Worm (Caenorhabditis elegans) whole organism, young adult: ENCODE data around the gene F44A2.5.

Experiments used
- B0035.1 ChIP-seq: sonication (generic microtip); optimal IDR thresholded peaks from 2 replicates; lab custom pipeline; 2016; ENCODE audit warnings: missing genetic modification characterization, mild to moderate bottlenecking, missing compliant biosample characterization, missing genotype, missing genetic modification reagents
- D2030.7 ChIP-seq: fragments of 200-800 bp; sonication (Bioruptor generic); IDR thresholded peaks from 2 replicates; pipeline ENCODE4 v1.3.6; 2022; ENCODE audit warnings: missing genetic modification reagents, missing genetic modification characterization, missing compliant biosample characterization
- F10E7.11 ChIP-seq: sonication (generic microtip); optimal IDR thresholded peaks from 2 replicates; lab custom pipeline; 2017; ENCODE audit warnings: mild to moderate bottlenecking, missing genetic modification characterization, moderate library complexity, missing compliant biosample characterization
- F22D6.2 ChIP-seq: sonication (generic microtip); optimal IDR thresholded peaks from 2 replicates; lab custom pipeline; 2016; ENCODE audit warnings: mild to moderate bottlenecking, missing genetic modification characterization, missing compliant biosample characterization
- F33H1.4 ChIP-seq: fragments of 200-800 bp; sonication (Bioruptor generic); IDR thresholded peaks from 2 replicates; pipeline ENCODE4 v1.3.6; 2022; ENCODE audit warnings: missing genetic modification reagents, missing genetic modification characterization, missing compliant biosample characterization
- F49E8.2 ChIP-seq: sonication (generic microtip); optimal IDR thresholded peaks from 3 replicates; lab custom pipeline; 2017; ENCODE audit warnings: missing genetic modification characterization, mild to moderate bottlenecking, missing compliant biosample characterization, antibody characterized with exemption, moderate library complexity; ENCODE audit not compliant: insufficient read depth
- F52B5.7 ChIP-seq: sonication (generic microtip); optimal IDR thresholded peaks from 2 replicates; lab custom pipeline; 2016; ENCODE audit warnings: mild to moderate bottlenecking, missing genetic modification characterization, missing compliant biosample characterization
- F55B11.4 ChIP-seq: sonication (generic microtip); optimal IDR thresholded peaks from 2 replicates; lab custom pipeline; 2016; ENCODE audit warnings: missing compliant biosample characterization, missing genetic modification characterization, borderline replicate concordance; ENCODE audit not compliant: insufficient read depth
- K11D2.4 ChIP-seq: fragments of 200-800 bp; sonication (Bioruptor generic); IDR thresholded peaks from 2 replicates; pipeline ENCODE4 v1.3.6; 2022; ENCODE audit warnings: missing genetic modification reagents, missing genetic modification characterization, missing compliant biosample characterization
- Y53F4B.3 ChIP-seq: fragments of 200-800 bp; sonication (Bioruptor generic); IDR thresholded peaks from 2 replicates; pipeline ENCODE4 v1.3.6; 2022; ENCODE audit warnings: missing genetic modification reagents, missing genetic modification characterization, missing compliant biosample characterization
- ama-1 ChIP-seq, 3 experiments: fragments of 150-350 bp in 1 of 3; sonication (generic microtip) in 2 of 3; optimal IDR thresholded peaks; 2 replicates each; lab custom pipeline; 2014 to 2018; ENCODE audit warnings: missing biosample characterization in 2 of 3, missing genetic modification characterization in 2 of 3, missing genetic modification reagents in 2 of 3
- atf-7 ChIP-seq: sonication (generic microtip); optimal IDR thresholded peaks from 2 replicates; lab custom pipeline; 2017; ENCODE audit warnings: mild to moderate bottlenecking, missing genetic modification characterization, missing compliant biosample characterization
- attf-6 ChIP-seq: fragments of 200-800 bp; sonication (Bioruptor generic); IDR thresholded peaks from 2 replicates; pipeline ENCODE4 v1.3.6; 2022; ENCODE audit warnings: missing genetic modification reagents, missing genetic modification characterization, missing compliant biosample characterization
- bed-2 ChIP-seq: fragments of 200-800 bp; sonication (Bioruptor generic); IDR thresholded peaks from 2 replicates; pipeline ENCODE4 v1.3.6; 2022; ENCODE audit warnings: missing genetic modification reagents, missing genetic modification characterization, missing compliant biosample characterization
- ccch-3 ChIP-seq: fragments of 200-800 bp; sonication (Bioruptor generic); optimal IDR thresholded peaks from 2 replicates; lab custom pipeline; 2018; ENCODE audit warnings: mild to moderate bottlenecking, missing genetic modification characterization, missing compliant biosample characterization
- cebp-2 ChIP-seq: fragments of 200-800 bp; sonication (Bioruptor generic); IDR thresholded peaks from 2 replicates; pipeline ENCODE4 v1.3.6; 2022; ENCODE audit warnings: missing genetic modification characterization, missing compliant biosample characterization
- ceh-79 ChIP-seq: sonication (generic microtip); optimal IDR thresholded peaks from 2 replicates; lab custom pipeline; 2017; ENCODE audit warnings: mild to moderate bottlenecking, missing genetic modification characterization, missing compliant biosample characterization
- chd-7 ChIP-seq: sonication (generic microtip); optimal IDR thresholded peaks from 2 replicates; lab custom pipeline; 2016; ENCODE audit warnings: mild to moderate bottlenecking, missing genetic modification characterization, moderate library complexity, missing compliant biosample characterization
- dpff-1 ChIP-seq: sonication (generic microtip); optimal IDR thresholded peaks from 2 replicates; lab custom pipeline; 2017; ENCODE audit warnings: mild to moderate bottlenecking, missing genetic modification characterization, missing compliant biosample characterization
- dpl-1 ChIP-seq: fragments of 150-350 bp; optimal IDR thresholded peaks from 2 replicates; lab custom pipeline; 2014; ENCODE audit warnings: missing biosample characterization, missing genetic modification reagents, missing genetic modification characterization
- egrh-3 ChIP-seq: fragments of 200-800 bp; sonication (Bioruptor generic); IDR thresholded peaks from 2 replicates; pipeline ENCODE4 v1.3.6; 2022; ENCODE audit warnings: missing genetic modification reagents, missing genetic modification characterization, missing compliant biosample characterization
- ekl-4 ChIP-seq: fragments of 200-800 bp; sonication (Bioruptor generic); IDR thresholded peaks from 2 replicates; pipeline ENCODE4 v1.3.6; 2022; ENCODE audit warnings: missing genetic modification reagents, missing genetic modification characterization, missing compliant biosample characterization
- ets-4 ChIP-seq: fragments of 200-800 bp; sonication (Bioruptor generic); optimal IDR thresholded peaks from 2 replicates; lab custom pipeline; 2018; ENCODE audit warnings: mild to moderate bottlenecking, missing genetic modification characterization, missing compliant biosample characterization
- fkh-3 ChIP-seq: sonication (generic microtip); optimal IDR thresholded peaks from 2 replicates; lab custom pipeline; 2016; ENCODE audit warnings: mild to moderate bottlenecking, missing genetic modification characterization, missing compliant biosample characterization
- hmg-20 ChIP-seq: fragments of 200-800 bp; sonication (Bioruptor generic); IDR thresholded peaks from 2 replicates; pipeline ENCODE4 v1.3.6; 2022; ENCODE audit warnings: missing genetic modification reagents, missing genetic modification characterization, missing compliant biosample characterization
- hrde-1 ChIP-seq: sonication (generic microtip); optimal IDR thresholded peaks from 2 replicates; lab custom pipeline; 2016; ENCODE audit warnings: missing genetic modification characterization, mild to moderate bottlenecking, missing compliant biosample characterization, moderate library complexity, missing genotype, missing genetic modification reagents, borderline replicate concordance
- lag-1 ChIP-seq: fragments of 200-800 bp; sonication (Bioruptor generic); IDR thresholded peaks from 2 replicates; pipeline ENCODE4 v1.3.6; 2022; ENCODE audit warnings: missing genetic modification reagents, missing genetic modification characterization, missing compliant biosample characterization
- lin-26 ChIP-seq: fragments of 200-800 bp; sonication (Bioruptor generic); IDR thresholded peaks from 2 replicates; pipeline ENCODE4 v1.3.6; 2022; ENCODE audit warnings: missing genetic modification reagents, missing genetic modification characterization, missing compliant biosample characterization
- lin-54 ChIP-seq: fragments of 200-800 bp; sonication (Bioruptor generic); optimal IDR thresholded peaks from 2 replicates; lab custom pipeline; 2018; ENCODE audit warnings: mild to moderate bottlenecking, missing genetic modification characterization, missing compliant biosample characterization
- lir-1 ChIP-seq: fragments of 200-800 bp; sonication (Bioruptor generic); conservative IDR thresholded peaks from 2 replicates; pipeline ENCODE4 v1.3.6; 2022; ENCODE audit warnings: missing genetic modification reagents, missing genetic modification characterization, missing compliant biosample characterization
- lsl-1 ChIP-seq: fragments of 200-800 bp; sonication (Bioruptor generic); optimal IDR thresholded peaks from 2 replicates; lab custom pipeline; 2018; ENCODE audit warnings: mild to moderate bottlenecking, missing genetic modification characterization, moderate library complexity, missing compliant biosample characterization
- nfyb-1 ChIP-seq: fragments of 200-800 bp; sonication (Bioruptor generic); IDR thresholded peaks from 2 replicates; pipeline ENCODE4 v1.3.6; 2022; ENCODE audit warnings: missing genetic modification reagents, missing genetic modification characterization, missing compliant biosample characterization
- nhr-27 ChIP-seq: fragments of 200-800 bp; sonication (Bioruptor generic); optimal IDR thresholded peaks from 2 replicates; lab custom pipeline; 2018; ENCODE audit warnings: mild to moderate bottlenecking, missing genetic modification characterization, moderate library complexity, missing compliant biosample characterization
- nhr-80 ChIP-seq: sonication (generic microtip); optimal IDR thresholded peaks from 2 replicates; lab custom pipeline; 2016; ENCODE audit warnings: missing genetic modification characterization, missing compliant biosample characterization
- nhr-90 ChIP-seq: sonication (generic microtip); optimal IDR thresholded peaks from 2 replicates; lab custom pipeline; 2016; ENCODE audit warnings: missing genotype, mild to moderate bottlenecking, missing genetic modification characterization, missing compliant biosample characterization
- somi-1 ChIP-seq: fragments of 200-800 bp; sonication (Bioruptor generic); optimal IDR thresholded peaks from 2 replicates; lab custom pipeline; 2018; ENCODE audit warnings: mild to moderate bottlenecking, missing genetic modification characterization, missing compliant biosample characterization
- sptf-2 ChIP-seq: fragments of 200-800 bp; sonication (Bioruptor generic); optimal IDR thresholded peaks from 2 replicates; lab custom pipeline; 2018; ENCODE audit warnings: mild to moderate bottlenecking, missing genetic modification characterization, missing compliant biosample characterization
- tbx-9 ChIP-seq: sonication (generic microtip); optimal IDR thresholded peaks from 2 replicates; lab custom pipeline; 2016; ENCODE audit warnings: borderline replicate concordance, missing genetic modification characterization, inconsistent platforms, missing compliant biosample characterization
- tlf-1 ChIP-seq: fragments of 200-800 bp; sonication (Bioruptor generic); optimal IDR thresholded peaks from 2 replicates; lab custom pipeline; 2018; ENCODE audit warnings: mild to moderate bottlenecking, missing genetic modification characterization, missing compliant biosample characterization
- unc-130 ChIP-seq: sonication (generic microtip); optimal IDR thresholded peaks from 2 replicates; lab custom pipeline; 2016; ENCODE audit warnings: missing genetic modification reagents, missing genetic modification characterization, missing compliant biosample characterization
- ztf-26 ChIP-seq: sonication (generic microtip); optimal IDR thresholded peaks from 2 replicates; lab custom pipeline; 2017; ENCODE audit warnings: missing genetic modification characterization, missing compliant biosample characterization
- ztf-28 ChIP-seq: fragments of 200-800 bp; sonication (Bioruptor generic); IDR thresholded peaks from 2 replicates; pipeline ENCODE4 v1.3.6; 2022; ENCODE audit warnings: missing genetic modification reagents, missing genetic modification characterization, missing compliant biosample characterization
- ztf-6 ChIP-seq: fragments of 200-800 bp; sonication (Bioruptor generic); IDR thresholded peaks from 2 replicates; pipeline ENCODE4 v1.3.6; 2022; ENCODE audit warnings: missing genetic modification reagents, missing genetic modification characterization, missing compliant biosample characterization

The F44A2.5 gene

DNA sequence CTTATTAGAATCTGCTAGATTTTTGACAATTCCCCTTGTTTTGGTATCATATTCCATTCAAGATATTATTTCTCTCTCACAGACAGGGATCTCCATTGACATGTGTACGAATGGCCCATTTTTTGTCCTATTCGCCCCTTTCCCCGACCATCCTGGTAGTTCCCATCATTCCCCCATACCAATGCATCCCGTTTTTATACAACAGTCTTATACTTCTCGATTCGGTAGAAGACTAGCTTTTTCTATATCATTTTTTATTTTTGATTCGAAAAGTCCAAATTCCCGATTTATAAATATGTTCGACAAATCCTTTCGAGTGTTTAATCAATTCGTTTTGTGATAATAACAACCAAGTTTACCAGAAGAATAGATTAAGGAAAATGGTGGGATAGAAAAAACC is 29.5 kb downstream of the F44A2.5 start (continued):
- TF ChIP-seq somi-1 (GFP tag; lab: Kevin White, UChicago) (no peak), F52B5.7 (tag; lab: Kevin White, UChicago) (no peak), tbx-9 (no peak), ccch-3 (GFP tag; lab: Kevin White, UChicago) (no peak), ztf-6 (GFP tag; lab: Robert Waterston, UW) (no peak), hrde-1 (tag; lab: Kevin White, UChicago) (peak; percentile 72), attf-6 (no peak), F33H1.4 (no peak), nfyb-1 (GFP tag; lab: Robert Waterston, UW) (no peak; the same call in 1 of the 2 replicates), sptf-2 (GFP tag; lab: Kevin White, UChicago) (no peak), dpff-1 (tag; lab: Kevin White, UChicago) (peak; percentile 4), lin-54 (GFP tag; lab: Kevin White, UChicago) (no peak), nhr-90 (tag; lab: Kevin White, UChicago) (no peak), D2030.7 (GFP tag; lab: Robert Waterston, UW) (no peak), F55B11.4 (tag; lab: Kevin White, UChicago) (no peak), lag-1 (GFP tag; lab: Robert Waterston, UW) (no peak), bed-2 (GFP tag; lab: Robert Waterston, UW) (no peak), unc-130 (GFP tag; lab: Kevin White, UChicago) (no peak), F10E7.11 (tag; lab: Kevin White, UChicago) (no peak), nhr-27 (no peak), B0035.1 (tag; lab: Kevin White, UChicago) (no peak), K11D2.4 (GFP tag; lab: Robert Waterston, UW) (no peak), ets-4 (GFP tag; lab: Kevin White, UChicago) (no peak)

DNA sequence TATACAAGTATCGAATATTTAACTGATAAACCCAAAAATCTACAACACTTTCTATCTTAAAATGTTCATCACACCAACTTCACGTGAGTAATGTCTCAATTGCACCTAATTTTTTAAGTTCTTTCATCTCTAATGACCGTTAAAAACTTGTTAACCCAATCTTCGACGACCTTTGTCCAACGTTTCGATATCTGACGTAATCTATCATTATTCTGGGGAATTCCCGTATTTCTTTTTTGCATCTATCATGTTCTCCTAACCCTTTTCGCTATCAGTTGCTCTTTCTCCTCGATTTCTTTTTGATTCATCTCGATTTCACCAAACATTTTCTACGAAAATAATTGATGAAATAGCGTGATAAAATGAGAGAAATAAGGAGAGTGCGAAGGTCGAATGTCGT is 30.3 kb downstream of the F44A2.5 start:
- TF ChIP-seq lir-1, result no peak
- 0 out of 2 replicates have a peak, but pooled peaks have one; percentile 7 for TF ChIP-seq lin-26 (GFP tag; lab: Robert Waterston, UW)
- peak; percentile 48 for TF ChIP-seq atf-7 (tag; lab: Kevin White, UChicago)
- TF ChIP-seq ceh-79 (tag; lab: Kevin White, UChicago), result no peak
- peak; percentile 30 for TF ChIP-seq ztf-26 (tag; lab: Kevin White, UChicago)
- peak; percentile 74 for TF ChIP-seq nhr-80

DNA sequence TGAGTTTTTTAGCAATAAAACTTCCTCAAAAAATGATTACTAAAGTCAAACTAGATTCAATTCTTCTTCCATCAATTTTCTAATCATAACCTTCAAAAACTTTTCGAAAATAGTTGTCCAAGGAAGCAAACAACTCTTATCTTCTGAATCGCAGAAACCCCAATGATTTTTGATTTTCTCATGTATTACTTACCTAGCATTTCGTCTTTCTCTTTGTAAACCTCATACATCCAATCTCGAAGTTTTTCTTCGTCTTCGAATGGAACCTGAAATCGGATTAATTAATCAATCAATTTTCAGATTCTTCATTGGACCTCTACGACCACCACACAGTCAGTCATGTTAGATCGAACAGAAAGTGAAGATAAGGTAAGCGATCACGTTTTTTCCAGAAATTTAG is 31.2 kb downstream of the F44A2.5 start, which contains the start of gene K07B1.4:
K07B1.4 (plus strand) TSS at position 301 of the 400 bp plus-strand sequence.
- TF ChIP-seq F49E8.2 (tag; lab: Kevin White, UChicago) (no peak), tlf-1 (GFP tag; lab: Kevin White, UChicago) (no peak), chd-7 (no peak), ztf-28 (GFP tag; lab: Robert Waterston, UW) (no peak), bed-2 (GFP tag; lab: Robert Waterston, UW) (no peak), fkh-3 (tag; lab: Kevin White, UChicago) (no peak), F52B5.7 (tag; lab: Kevin White, UChicago) (no peak), ekl-4 (no peak), ama-1 (optimal IDR thresholded peaks at IDR 0.05; lab: Kevin White, UChicago) (no peak), ama-1 (GFP tag; optimal IDR thresholded peaks at IDR 0.05; lab: Kevin White, UChicago) (no peak), F22D6.2 (tag; lab: Kevin White, UChicago) (no peak), egrh-3 (no peak), cebp-2 (GFP tag; lab: Robert Waterston, UW) (no peak), ztf-26 (tag; lab: Kevin White, UChicago) (no peak), nhr-27 (no peak), ceh-79 (tag; lab: Kevin White, UChicago) (no peak), dpl-1 (no peak), Y53F4B.3 (GFP tag; lab: Robert Waterston, UW) (no peak), lsl-1 (GFP tag; lab: Kevin White, UChicago) (no peak), hmg-20 (no peak)
